Worm (Caenorhabditis elegans) whole organism, young adult: ENCODE results near the gene hpo-29.

Experiments used
- F23B12.7 ChIP-seq: sonication (generic microtip); optimal IDR thresholded peaks from 2 replicates; lab custom pipeline; 2017; ENCODE audit warnings: missing genetic modification characterization, mild to moderate bottlenecking, missing compliant biosample characterization, antibody characterized with exemption, moderate library complexity; ENCODE audit not compliant: insufficient read depth
- F55B11.4 ChIP-seq: sonication (generic microtip); optimal IDR thresholded peaks from 2 replicates; lab custom pipeline; 2016; ENCODE audit warnings: missing compliant biosample characterization, missing genetic modification characterization, borderline replicate concordance; ENCODE audit not compliant: insufficient read depth
- F57A8.1 ChIP-seq: fragments of 200-800 bp; sonication (Bioruptor generic); optimal IDR thresholded peaks from 2 replicates; lab custom pipeline; 2018; ENCODE audit warnings: mild to moderate bottlenecking, missing genetic modification characterization, moderate library complexity, missing compliant biosample characterization
- K11D2.4 ChIP-seq: fragments of 200-800 bp; sonication (Bioruptor generic); IDR thresholded peaks from 2 replicates; pipeline ENCODE4 v1.3.6; 2022; ENCODE audit warnings: missing genetic modification reagents, missing genetic modification characterization, missing compliant biosample characterization
- Y53F4B.3 ChIP-seq: fragments of 200-800 bp; sonication (Bioruptor generic); IDR thresholded peaks from 2 replicates; pipeline ENCODE4 v1.3.6; 2022; ENCODE audit warnings: missing genetic modification reagents, missing genetic modification characterization, missing compliant biosample characterization
- Y95B8A.8 ChIP-seq: fragments of 200-800 bp; sonication (Bioruptor generic); IDR thresholded peaks from 2 replicates; pipeline ENCODE4 v1.3.6; 2022; ENCODE audit warnings: missing genetic modification reagents, missing genetic modification characterization, missing compliant biosample characterization
- die-1 ChIP-seq: sonication (generic microtip); optimal IDR thresholded peaks from 2 replicates; lab custom pipeline; 2016; ENCODE audit warnings: missing genotype, mild to moderate bottlenecking, missing genetic modification characterization, missing compliant biosample characterization
- egrh-3 ChIP-seq: fragments of 200-800 bp; sonication (Bioruptor generic); IDR thresholded peaks from 2 replicates; pipeline ENCODE4 v1.3.6; 2022; ENCODE audit warnings: missing genetic modification reagents, missing genetic modification characterization, missing compliant biosample characterization
- ets-4 ChIP-seq: fragments of 200-800 bp; sonication (Bioruptor generic); optimal IDR thresholded peaks from 2 replicates; lab custom pipeline; 2018; ENCODE audit warnings: mild to moderate bottlenecking, missing genetic modification characterization, missing compliant biosample characterization
- lag-1 ChIP-seq: fragments of 200-800 bp; sonication (Bioruptor generic); IDR thresholded peaks from 2 replicates; pipeline ENCODE4 v1.3.6; 2022; ENCODE audit warnings: missing genetic modification reagents, missing genetic modification characterization, missing compliant biosample characterization
- lin-35 ChIP-seq, 3 experiments: fragments of 150-350 bp in 2 of 3; sonication (generic microtip) in 1 of 3; optimal IDR thresholded peaks; 2 replicates each; lab custom pipeline; 2014 to 2018; ENCODE audit warnings: missing biosample characterization in 3 of 3, missing genetic modification characterization in 3 of 3, missing genetic modification reagents in 3 of 3
- ztf-26 ChIP-seq: sonication (generic microtip); optimal IDR thresholded peaks from 2 replicates; lab custom pipeline; 2017; ENCODE audit warnings: missing genetic modification characterization, missing compliant biosample characterization
- ztf-3 ChIP-seq: fragments of 200-800 bp; sonication (Bioruptor generic); optimal IDR thresholded peaks from 2 replicates; lab custom pipeline; 2018; ENCODE audit warnings: mild to moderate bottlenecking, missing genetic modification characterization, missing compliant biosample characterization

DNA sequence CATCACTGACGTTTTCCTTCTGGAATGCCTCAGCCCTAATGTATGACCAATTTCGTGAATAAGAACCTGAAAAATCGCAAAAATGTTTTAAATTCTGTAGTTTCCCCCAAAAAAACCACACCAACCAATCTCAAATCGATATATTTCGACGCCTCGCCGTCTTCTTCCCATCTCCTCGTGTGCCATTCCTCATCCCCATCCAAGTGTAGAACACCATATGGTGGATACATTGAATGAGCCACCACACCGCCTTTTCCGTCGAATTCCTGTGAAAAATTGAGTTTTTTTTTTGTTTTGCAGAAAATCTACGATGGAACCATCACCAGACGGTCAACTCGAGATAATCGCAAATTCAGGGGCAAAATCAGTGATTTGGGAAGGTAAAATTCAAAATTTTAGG, 56.7 kb downstream of the hpo-29 start, which contains the start of gene Y50D7A.1:
- TF ChIP-seq ztf-26 (no peak), F55B11.4 (tag; lab: Kevin White, UChicago) (no peak), lag-1 (GFP tag; lab: Robert Waterston, UW) (no peak), egrh-3 (GFP tag; lab: Robert Waterston, UW) (no peak), lin-35 (GFP tag; optimal IDR thresholded peaks at IDR 0.05; lab: Kevin White, UChicago) (no peak), F57A8.1 (GFP tag; lab: Kevin White, UChicago) (no peak), Y95B8A.8 (GFP tag; lab: Robert Waterston, UW) (no peak), ets-4 (GFP tag; lab: Kevin White, UChicago) (no peak), ztf-3 (GFP tag; lab: Kevin White, UChicago) (no peak), K11D2.4 (no peak), Y53F4B.3 (GFP tag; lab: Robert Waterston, UW) (no peak), F23B12.7 (tag; lab: Kevin White, UChicago) (no peak), die-1 (tag; lab: Kevin White, UChicago) (no peak)
